Worm (Caenorhabditis elegans): Measurements from ENCODE around the gene ZK632.2.
"Not testable (repeated sequence)": the region's sequence is repeated elsewhere in the genome, so short reads cannot be mapped to it uniquely, and the experiment has no call there.

ce11 chrIII:9849111-9849510, 50.2 kb downstream of the ZK632.2 start:
- not testable (repeated sequence) for TF ChIP-seq ets-4, tbx-2, pqm-1, elt-2, Y22D7AL.16, fax-1, dve-1, rnt-1, ceh-14, nfya-1, ceh-9, lin-11, unc-86 (tag; optimal IDR thresholded peaks at IDR 0.05)
